Worm (Caenorhabditis elegans) whole organism, young adult: ENCODE results near the gene T23F2.3.

ENCODE experiments used
- F22D6.2 ChIP-seq: sonication (generic microtip); optimal IDR thresholded peaks from 2 replicates; lab custom pipeline; 2016; ENCODE audit warnings: mild to moderate bottlenecking, missing genetic modification characterization, missing compliant biosample characterization
- ama-1 ChIP-seq, 3 experiments: fragments of 150-350 bp in 1 of 3; sonication (generic microtip) in 2 of 3; optimal IDR thresholded peaks; 2 replicates each; lab custom pipeline; 2014 to 2018; ENCODE audit warnings: missing biosample characterization in 2 of 3, missing genetic modification characterization in 2 of 3, missing genetic modification reagents in 2 of 3
- aptf-2 ChIP-seq: fragments of 200-800 bp; sonication (Bioruptor generic); conservative IDR thresholded peaks from 2 replicates; pipeline ENCODE4 v1.3.6; 2022; ENCODE audit warnings: missing genetic modification reagents, missing genetic modification characterization, missing compliant biosample characterization
- bed-1 ChIP-seq: fragments of 200-800 bp; sonication (Bioruptor generic); IDR thresholded peaks from 2 replicates; pipeline ENCODE4 v1.3.6; 2022; ENCODE audit warnings: missing genetic modification reagents, missing genetic modification characterization, missing compliant biosample characterization
- fkh-3 ChIP-seq: sonication (generic microtip); optimal IDR thresholded peaks from 2 replicates; lab custom pipeline; 2016; ENCODE audit warnings: mild to moderate bottlenecking, missing genetic modification characterization, missing compliant biosample characterization

DNA sequence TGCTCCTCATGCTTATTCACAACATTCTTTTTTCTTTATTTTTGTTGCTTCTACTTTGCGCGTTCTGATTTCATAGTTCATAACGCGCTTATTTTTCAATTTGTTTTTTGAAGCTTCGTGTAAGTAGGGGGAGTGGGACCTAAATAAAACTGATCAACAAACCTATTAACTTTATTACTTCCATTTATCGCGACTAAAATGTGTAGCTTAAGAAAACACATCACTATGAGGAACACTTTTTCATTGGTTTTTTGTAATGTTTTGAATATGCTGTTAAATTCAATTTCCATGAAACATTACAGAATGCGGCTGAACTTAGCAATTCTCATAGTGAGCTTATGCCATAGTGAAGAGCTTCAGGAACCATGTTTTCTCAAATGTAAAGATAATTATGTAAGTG, 31.5 kb upstream of the T23F2.3 start, which contains the start of gene C54G7.1:
- TF ChIP-seq F22D6.2 (tag; lab: Kevin White, UChicago) (no peak), fkh-3 (tag; lab: Kevin White, UChicago) (no peak), ama-1 (optimal IDR thresholded peaks at IDR 0.05; lab: Kevin White, UChicago) (no peak), ama-1 (GFP tag; optimal IDR thresholded peaks at IDR 0.05; lab: Kevin White, UChicago) (no peak), bed-1 (no peak), aptf-2 (GFP tag; lab: Robert Waterston, UW) (no peak)
